Fruit fly (Drosophila melanogaster): Measurements from ENCODE around the gene TfIIA-L.

DNA sequence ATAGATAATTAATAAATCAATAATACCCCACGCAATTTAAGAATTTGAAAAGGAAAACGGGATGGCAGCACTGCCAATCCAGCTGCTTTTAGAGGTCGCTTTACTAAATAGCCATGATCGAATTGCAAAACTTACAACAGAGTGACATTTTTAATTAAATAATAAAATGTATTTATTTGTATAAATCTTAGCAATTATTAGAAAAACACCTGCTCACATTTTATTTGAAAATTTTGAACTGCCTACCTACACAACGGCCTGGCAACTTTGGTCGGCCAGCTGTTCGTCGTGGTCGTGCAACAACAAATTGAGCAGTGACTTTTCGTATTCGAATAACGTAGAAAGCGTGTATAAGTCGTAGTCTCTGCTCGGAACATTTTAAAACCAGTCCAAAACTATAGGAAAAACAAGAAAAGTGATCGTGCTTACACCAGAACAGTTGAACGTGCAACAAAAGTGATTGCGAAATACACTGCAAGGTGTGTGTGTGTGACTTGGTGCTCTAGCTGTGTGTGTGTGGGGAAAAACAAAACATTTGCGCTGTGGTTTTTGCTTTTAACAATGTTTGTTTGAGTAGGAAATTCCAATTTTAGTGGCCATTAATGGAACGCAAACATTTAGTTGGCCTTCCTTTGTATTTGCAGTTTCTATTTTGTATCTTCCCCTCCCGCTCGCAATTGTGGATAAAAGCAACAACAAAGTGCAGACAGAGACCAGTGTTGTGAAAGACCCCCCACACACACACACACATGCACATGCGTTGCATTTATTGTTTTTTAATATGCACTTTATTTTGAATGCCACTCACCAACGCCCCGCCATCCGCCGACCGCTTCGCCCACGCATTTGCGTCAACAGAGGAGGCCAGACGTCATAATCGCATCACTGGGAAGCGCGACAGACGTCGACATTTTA lies 23.9 kb downstream of the TfIIA-L start, which contains the start of gene CG5938:
- TF ChIP-seq CG8478 (optimal IDR thresholded peaks at IDR 0.05) (no peak), CTCF (optimal IDR thresholded peaks at IDR 0.05) (no peak)
